Fruit fly (Drosophila melanogaster): ENCODE measurements around the gene CG14453.

Gene CG14453

DNA sequence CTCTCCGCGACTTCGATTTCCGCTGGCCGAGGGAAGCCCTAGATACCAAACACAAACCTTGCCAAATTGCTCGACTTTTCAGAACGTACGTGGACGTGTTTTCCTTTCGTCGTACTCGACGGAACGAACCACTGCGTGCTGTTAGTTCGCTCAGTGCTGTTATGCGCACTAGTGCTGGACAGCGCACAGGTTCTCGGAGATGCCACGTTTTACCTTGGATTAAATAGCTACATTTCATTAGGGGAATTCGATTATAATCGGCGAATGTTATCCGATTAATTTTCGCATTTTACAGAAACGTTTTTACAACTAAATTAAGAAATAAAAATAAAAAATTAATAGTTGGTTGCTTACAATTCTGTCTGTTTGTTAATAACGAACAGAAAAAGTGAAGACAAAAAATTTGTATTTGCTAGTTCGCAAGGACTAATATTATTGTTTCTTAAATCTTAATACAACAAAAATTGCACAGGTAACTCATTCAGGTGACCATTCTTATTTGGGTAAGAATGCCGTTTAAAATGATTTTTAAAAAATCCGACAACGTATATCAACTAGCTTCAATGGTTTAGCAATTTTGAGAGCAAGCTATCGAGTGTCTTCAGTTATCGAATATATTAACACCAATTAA is 23.4 kb downstream of the CG14453 start, which contains the start of the genes ArfGAP3 and CG32452 (continued):
- TF ChIP-seq ewg (GFP tag; optimal IDR thresholded peaks at IDR 0.05) (peak; percentile 34), Dref (GFP tag; IDR thresholded peaks at IDR 0.05) (peak; percentile 67), tup (GFP tag; optimal IDR thresholded peaks at IDR 0.05) (no peak), croc (GFP tag; conservative IDR thresholded peaks at IDR 0.05) (peak; percentile 26; the same call in 1 of the 3 replicates), CTCF (GFP tag; optimal IDR thresholded peaks at IDR 0.05) (no peak), CG32767 (GFP tag; IDR thresholded peaks at IDR 0.05) (peak; percentile 66; the same call in 1 of the 2 replicates), CG4360 (GFP tag; IDR thresholded peaks at IDR 0.05) (no peak), dpn (GFP tag; optimal IDR thresholded peaks at IDR 0.05) (peak; percentile 68 to 82), lab (GFP tag; optimal IDR thresholded peaks at IDR 0.05) (peak; percentile 70), CG17829 (tag; optimal IDR thresholded peaks at IDR 0.05) (peak; percentile 82), Hr39 (optimal IDR thresholded peaks at IDR 0.05) (no peak), CG6272 (GFP tag; IDR thresholded peaks at IDR 0.05) (peak; percentile 53; the same call in 1 of the 2 replicates), Oli (tag; optimal IDR thresholded peaks at IDR 0.05) (peak; percentile 57), crp (GFP tag; optimal IDR thresholded peaks at IDR 0.05) (peak in 1 of 2 experiments; percentile 44), D19B (GFP tag; optimal IDR thresholded peaks at IDR 0.05) (peak; percentile 45), Myb (GFP tag; optimal IDR thresholded peaks at IDR 0.05) (peak; percentile 66), CG3163 (GFP tag; optimal IDR thresholded peaks at IDR 0.05) (peak; percentile 20), CG6791 (GFP tag; IDR thresholded peaks at IDR 0.05; ENCODE audit: partially characterized antibody) (no peak; the same call in 2 of the 3 replicates), corto (GFP tag; optimal IDR thresholded peaks at IDR 0.05) (no peak), CG1233 (GFP tag; optimal IDR thresholded peaks at IDR 0.05) (peak; percentile 58), slbo (GFP tag; IDR thresholded peaks at IDR 0.05) (peak; percentile 77), CG15073 (GFP tag; optimal IDR thresholded peaks at IDR 0.05) (no peak), CG10654 (GFP tag; optimal IDR thresholded peaks at IDR 0.05) (peak; percentile 65), Med (GFP tag) (peak; percentile 92), HLH4C (GFP tag; IDR thresholded peaks at IDR 0.05; ENCODE audit: partially characterized antibody) (peak; percentile 51), CG12769 (tag; optimal IDR thresholded peaks at IDR 0.05) (peak; percentile 49), kay (GFP tag; optimal IDR thresholded peaks at IDR 0.05) (peak; percentile 42), Sox100B (GFP tag; optimal IDR thresholded peaks at IDR 0.05) (no peak), chm (GFP tag; IDR thresholded peaks at IDR 0.05) (peak; percentile 53; the same call in 1 of the 2 replicates), Dp (GFP tag; optimal IDR thresholded peaks at IDR 0.05) (peak; percentile 51), twi (tag; optimal IDR thresholded peaks at IDR 0.05) (peak; percentile 62), CG4730 (GFP tag; IDR thresholded peaks at IDR 0.05) (peak; percentile 41; the same call in 1 of the 2 replicates), Fer2 (tag; optimal IDR thresholded peaks at IDR 0.05) (peak; percentile 47), NC2β (GFP tag; optimal IDR thresholded peaks at IDR 0.05) (peak; percentile 34), dmrt11E (tag; optimal IDR thresholded peaks at IDR 0.05) (peak; percentile 67), dati (GFP tag; IDR thresholded peaks at IDR 0.05) (no peak), phol (tag; optimal IDR thresholded peaks at IDR 0.05) (peak; percentile 80), ro (GFP tag; IDR thresholded peaks at IDR 0.05) (no peak), seq (GFP tag; IDR thresholded peaks at IDR 0.05) (peak; percentile 56; the same call in 1 of the 2 replicates), wor (GFP tag; IDR thresholded peaks at IDR 0.05) (peak; percentile 52), Ssrp (tag; optimal IDR thresholded peaks at IDR 0.05) (peak; percentile 63), psq (GFP tag; optimal IDR thresholded peaks at IDR 0.05) (no peak), CG7372 (GFP tag; IDR thresholded peaks at IDR 0.05) (peak; percentile 74), nom (GFP tag; optimal IDR thresholded peaks at IDR 0.05) (no peak), CG17568 (GFP tag; optimal IDR thresholded peaks at IDR 0.05) (no peak), GATAe (GFP tag; conservative IDR thresholded peaks at IDR 0.05) (no peak), unpg (GFP tag; optimal IDR thresholded peaks at IDR 0.05) (peak; percentile 68), Nf-YC (tag; optimal IDR thresholded peaks at IDR 0.05) (peak; percentile 69), Hey (tag; optimal IDR thresholded peaks at IDR 0.05) (no peak), Hr51 (GFP tag; optimal IDR thresholded peaks at IDR 0.05) (peak; percentile 52 to 75)

All from whole organism, embryonic.